Fruit fly (Drosophila melanogaster) whole organism, embryonic: ENCODE measurements around the gene CG12728.
A peak's percentile ranks its signal among the peaks of the same experiment; 100 is the strongest.

ENCODE experiments used
- Atf-2 ChIP-seq: fragments of 200-800 bp; sonication (Bioruptor generic); optimal IDR thresholded peaks from 2 replicates; lab custom pipeline; 2016; ENCODE audit warnings: missing biosample characterization, missing genetic modification characterization
- CG10321 ChIP-seq: fragments of 200-800 bp; sonication (Bioruptor generic); IDR thresholded peaks from 2 replicates; pipeline ENCODE4 v1.3.6; 2022; ENCODE audit warnings: missing biosample characterization, missing genetic modification characterization
- CG10979 ChIP-seq: fragments of 200-800 bp; sonication (Bioruptor generic); optimal IDR thresholded peaks from 2 replicates; lab custom pipeline; 2018; ENCODE audit warnings: missing biosample characterization, mild to moderate bottlenecking, missing genetic modification characterization, moderate library complexity
- CG12104 ChIP-seq: fragments of 200-800 bp; sonication (Bioruptor generic); optimal IDR thresholded peaks from 3 replicates; lab custom pipeline; 2016; ENCODE audit warnings: missing biosample characterization, missing genetic modification characterization
- CG12299 ChIP-seq: fragments of 200-800 bp; sonication (Bioruptor generic); optimal IDR thresholded peaks from 2 replicates; lab custom pipeline; 2018; ENCODE audit warnings: missing biosample characterization, mild to moderate bottlenecking, missing genetic modification characterization
- CG14014 ChIP-seq: fragments of 200-800 bp; sonication (Bioruptor generic); IDR thresholded peaks from 2 replicates; pipeline ENCODE4 v1.3.6; 2022; ENCODE audit warnings: missing biosample characterization, missing genetic modification characterization
- CG14860 ChIP-seq: fragments of 200-800 bp; sonication (Bioruptor generic); IDR thresholded peaks from 3 replicates; pipeline ENCODE4 v1.3.6; 2022; ENCODE audit warnings: missing biosample characterization, missing genetic modification characterization; ENCODE audit not compliant: partially characterized antibody
- CG15269 ChIP-seq: fragments of 200-800 bp; sonication (Bioruptor generic); optimal IDR thresholded peaks from 2 replicates; lab custom pipeline; 2018; ENCODE audit warnings: missing biosample characterization, mild to moderate bottlenecking, missing genetic modification characterization, moderate library complexity
- CG15479 ChIP-seq: fragments of 200-800 bp; sonication (Bioruptor generic); optimal IDR thresholded peaks from 3 replicates; lab custom pipeline; 2019; ENCODE audit warnings: missing biosample characterization, mild to moderate bottlenecking, missing genetic modification characterization, moderate library complexity
- CG17186 ChIP-seq: fragments of 200-800 bp; sonication (Bioruptor generic); optimal IDR thresholded peaks from 3 replicates; lab custom pipeline; 2017; ENCODE audit warnings: missing biosample characterization, missing genetic modification reagents, missing genetic modification characterization
- CG17385 ChIP-seq: fragments of 200-800 bp; sonication (Bioruptor generic); optimal IDR thresholded peaks from 3 replicates; lab custom pipeline; 2018; ENCODE audit warnings: missing biosample characterization, mild to moderate bottlenecking, missing genetic modification characterization
- CG17829 ChIP-seq: fragments of 200-800 bp; optimal IDR thresholded peaks from 2 replicates; lab custom pipeline; 2019; ENCODE audit warnings: missing biosample characterization, mild to moderate bottlenecking, missing genetic modification characterization, moderate library complexity
- CG1832 ChIP-seq: fragments of 200-800 bp; sonication (Bioruptor generic); optimal IDR thresholded peaks from 2 replicates; lab custom pipeline; 2017; ENCODE audit warnings: missing biosample characterization, mild to moderate bottlenecking, missing genetic modification characterization, inconsistent platforms
- CG3407 ChIP-seq: fragments of 200-800 bp; sonication (Bioruptor generic); optimal IDR thresholded peaks from 2 replicates; lab custom pipeline; 2018; ENCODE audit warnings: missing biosample characterization, mild to moderate bottlenecking, missing genetic modification characterization
- CG34422 ChIP-seq: fragments of 200-800 bp; sonication (Bioruptor generic); IDR thresholded peaks from 3 replicates; pipeline ENCODE4 v1.3.6; 2022; ENCODE audit warnings: missing biosample characterization, missing genetic modification characterization
- CG4360 ChIP-seq: fragments of 200-800 bp; sonication (Bioruptor generic); IDR thresholded peaks from 2 replicates; pipeline ENCODE4 v1.3.6; 2022; ENCODE audit warnings: missing biosample characterization, missing genetic modification characterization
- CHES-1-like ChIP-seq: fragments of 200-800 bp; sonication (Bioruptor generic); optimal IDR thresholded peaks from 2 replicates; lab custom pipeline; 2016; ENCODE audit warnings: missing biosample characterization, missing genetic modification characterization
- D19A ChIP-seq: fragments of 200-800 bp; optimal IDR thresholded peaks from 3 replicates; lab custom pipeline; 2019; ENCODE audit warnings: missing biosample characterization, mild to moderate bottlenecking, missing genetic modification characterization, moderate library complexity
- E2f2 ChIP-seq: fragments of 200-800 bp; sonication (Bioruptor generic); IDR thresholded peaks from 2 replicates; pipeline ENCODE4 v1.3.6; 2022; ENCODE audit warnings: missing biosample characterization, missing genetic modification characterization
- Hr39 ChIP-seq: fragments of >200 bp; optimal IDR thresholded peaks from 2 replicates; lab custom pipeline; 2017
- Hr78 ChIP-seq, 2 experiments: fragments of 200-800 bp in 1 of 2; fragments of >200 bp in 1 of 2; sonication (Bioruptor generic) in 1 of 2; optimal IDR thresholded peaks; 2 replicates each; lab custom pipeline; 2017 to 2019; ENCODE audit warnings: missing biosample characterization in 2 of 2, missing genetic modification characterization in 2 of 2, mild to moderate bottlenecking in 1 of 2, moderate library complexity in 1 of 2
- Kr ChIP-seq: fragments of 200-800 bp; sonication (Bioruptor generic); optimal IDR thresholded peaks from 2 replicates; lab custom pipeline; 2017; ENCODE audit warnings: missing biosample characterization, mild to moderate bottlenecking, missing genetic modification characterization
- Med ChIP-seq: fragments of 200-800 bp; sonication (Bioruptor generic); peaks from one replicate; lab custom pipeline; 2016; ENCODE audit warnings: missing biosample characterization, missing genetic modification characterization, mild to moderate bottlenecking, inconsistent platforms, moderate library complexity
- NC2β ChIP-seq: fragments of 200-800 bp; sonication (Bioruptor generic); optimal IDR thresholded peaks from 2 replicates; lab custom pipeline; 2016; ENCODE audit warnings: missing biosample characterization, missing genetic modification characterization
- Pdp1 ChIP-seq, 2 experiments: fragments of 200-800 bp; sonication (Bioruptor generic); optimal IDR thresholded peaks; 3 replicates each; lab custom pipeline; 2016; ENCODE audit warnings: missing biosample characterization in 2 of 2, missing genetic modification characterization in 2 of 2, mild to moderate bottlenecking in 1 of 2, moderate library complexity in 1 of 2
- Ssrp ChIP-seq: fragments of 200-800 bp; sonication (Bioruptor generic); optimal IDR thresholded peaks from 2 replicates; lab custom pipeline; 2018; ENCODE audit warnings: missing biosample characterization, mild to moderate bottlenecking, missing genetic modification characterization, moderate library complexity
- Trl ChIP-seq, 3 experiments: fragments of >200 bp in 2 of 3; fragments of 200-800 bp in 1 of 3; sonication (Bioruptor generic) in 1 of 3; optimal IDR thresholded peaks; 2 replicates in 1 of 3; 3 replicates in 2 of 3; lab custom pipeline; 2016 to 2017; ENCODE audit warnings: missing biosample characterization in 1 of 3, missing genetic modification characterization in 1 of 3
- Vsx1 ChIP-seq: fragments of 200-800 bp; sonication (Bioruptor generic); optimal IDR thresholded peaks from 2 replicates; lab custom pipeline; 2017; ENCODE audit warnings: missing biosample characterization, mild to moderate bottlenecking, missing genetic modification characterization, missing genetic modification reagents
- ab ChIP-seq: fragments of 200-800 bp; sonication (Bioruptor generic); optimal IDR thresholded peaks from 2 replicates; lab custom pipeline; 2016; ENCODE audit warnings: missing biosample characterization, missing genetic modification characterization
- abd-A ChIP-seq: fragments of 200-800 bp; sonication (Bioruptor generic); optimal IDR thresholded peaks from 3 replicates; lab custom pipeline; 2019; ENCODE audit warnings: missing biosample characterization, mild to moderate bottlenecking, missing genetic modification characterization, moderate library complexity
- chinmo ChIP-seq: fragments of 200-800 bp; sonication (Bioruptor generic); IDR thresholded peaks from 4 replicates; pipeline ENCODE4 v1.3.6; 2022; ENCODE audit warnings: missing biosample characterization, missing genetic modification characterization; ENCODE audit not compliant: partially characterized antibody
- ci ChIP-seq: fragments of 200-800 bp; sonication (Bioruptor generic); IDR thresholded peaks from 3 replicates; pipeline ENCODE4 v1.3.6; 2022; ENCODE audit warnings: missing biosample characterization, missing genetic modification characterization
- corto ChIP-seq: fragments of 200-800 bp; sonication (Bioruptor generic); optimal IDR thresholded peaks from 2 replicates; lab custom pipeline; 2016; ENCODE audit warnings: missing biosample characterization, mild to moderate bottlenecking, missing genetic modification characterization, moderate library complexity
- crol ChIP-seq: fragments of 200-800 bp; sonication (Bioruptor generic); IDR thresholded peaks from 2 replicates; pipeline ENCODE4 v1.3.6; 2022; ENCODE audit warnings: missing biosample characterization, missing genetic modification characterization
- ewg ChIP-seq: fragments of 200-800 bp; sonication (Bioruptor generic); optimal IDR thresholded peaks from 3 replicates; lab custom pipeline; 2017; ENCODE audit warnings: mild to moderate bottlenecking, missing biosample characterization, missing genetic modification reagents, missing genetic modification characterization
- gcm ChIP-seq: fragments of 200-800 bp; sonication (Bioruptor generic); optimal IDR thresholded peaks from 2 replicates; lab custom pipeline; 2019; ENCODE audit warnings: missing biosample characterization, mild to moderate bottlenecking, missing genetic modification characterization, moderate library complexity
- kni ChIP-seq: fragments of 200-800 bp; sonication (Bioruptor generic); optimal IDR thresholded peaks from 3 replicates; lab custom pipeline; 2017; ENCODE audit warnings: mild to moderate bottlenecking, missing biosample characterization, missing genetic modification reagents, missing genetic modification characterization
- lbe ChIP-seq: fragments of 200-800 bp; sonication (Bioruptor generic); optimal IDR thresholded peaks from 2 replicates; lab custom pipeline; 2016; ENCODE audit warnings: missing biosample characterization, mild to moderate bottlenecking, missing genetic modification characterization
- pb ChIP-seq: fragments of 200-800 bp; sonication (Bioruptor generic); optimal IDR thresholded peaks from 3 replicates; lab custom pipeline; 2016; ENCODE audit warnings: missing biosample characterization, missing genetic modification characterization
- pros ChIP-seq: fragments of 200-800 bp; sonication (Bioruptor generic); optimal IDR thresholded peaks from 3 replicates; lab custom pipeline; 2019; ENCODE audit warnings: missing biosample characterization, mild to moderate bottlenecking, missing genetic modification characterization, moderate library complexity
- rib ChIP-seq: fragments of 200-800 bp; sonication (Bioruptor generic); IDR thresholded peaks from 2 replicates; pipeline ENCODE4 v1.3.6; 2022; ENCODE audit warnings: missing biosample characterization, missing genetic modification characterization
- sd ChIP-seq: fragments of 200-800 bp; sonication (Bioruptor generic); optimal IDR thresholded peaks from 3 replicates; lab custom pipeline; 2018; ENCODE audit warnings: missing biosample characterization, mild to moderate bottlenecking, missing genetic modification characterization, moderate library complexity
- sens ChIP-seq: fragments of 200-800 bp; sonication (Bioruptor generic); peaks from one replicate; lab custom pipeline; 2016; ENCODE audit warnings: missing biosample characterization, missing genetic modification characterization
- sob ChIP-seq: fragments of 200-800 bp; sonication (Bioruptor generic); IDR thresholded peaks from 2 replicates; pipeline ENCODE4 v1.3.6; 2022; ENCODE audit warnings: missing biosample characterization, missing genetic modification characterization
- sqz ChIP-seq: fragments of 200-800 bp; sonication (Bioruptor generic); optimal IDR thresholded peaks from 3 replicates; lab custom pipeline; 2018; ENCODE audit warnings: missing biosample characterization, mild to moderate bottlenecking, missing genetic modification characterization
- tup ChIP-seq: fragments of 200-800 bp; sonication (Bioruptor generic); optimal IDR thresholded peaks from 2 replicates; lab custom pipeline; 2016; ENCODE audit warnings: missing biosample characterization, mild to moderate bottlenecking, missing genetic modification characterization, moderate library complexity
- yki ChIP-seq: fragments of >200 bp; optimal IDR thresholded peaks from 3 replicates; lab custom pipeline; 2018
- zen ChIP-seq: fragments of 200-800 bp; sonication (Bioruptor generic); optimal IDR thresholded peaks from 3 replicates; lab custom pipeline; 2018; ENCODE audit warnings: missing biosample characterization, mild to moderate bottlenecking, missing genetic modification characterization, moderate library complexity

Gene CG12728

dm6 chrX:5904377-5905085, 37.9 kb upstream of the CG12728 start:
- TF ChIP-seq yki (peak; percentile 11), CG17829 (tag; lab: Kevin White, UChicago) (no peak), CG17186 (no peak), CG10321 (GFP tag; lab: Robert Waterston, UW) (peak; percentile 70), crol (GFP tag; lab: Robert Waterston, UW) (peak; percentile 51; the same call in 1 of the 2 replicates), Atf-2 (GFP tag; lab: Kevin White, UChicago) (no peak), chinmo (GFP tag; lab: Robert Waterston, UW) (0 out of 4 replicates have a peak, but pooled peaks have one; percentile 60), Hr39 (lab: Kevin White, UChicago) (peak; percentile 96), E2f2 (GFP tag; lab: Robert Waterston, UW) (0 out of 2 replicates have a peak, but pooled peaks have one; percentile 21), CG15479 (peak; percentile 17), lbe (GFP tag; lab: Kevin White, UChicago) (peak; percentile 24), sens (GFP tag; lab: Kevin White, UChicago) (peak; percentile 77), pros (GFP tag; lab: Kevin White, UChicago) (peak; percentile 43), D19A (tag; lab: Kevin White, UChicago) (no peak), sqz (peak; percentile 11), ewg (GFP tag; lab: Kevin White, UChicago) (peak; percentile 57), CG1832 (GFP tag; lab: Kevin White, UChicago) (peak; percentile 70), Trl (optimal IDR thresholded peaks at IDR 0.05; lab: Kevin White, UChicago) (peak; percentile 65 to 82), Trl (GFP tag; optimal IDR thresholded peaks at IDR 0.05; lab: Kevin White, UChicago) (no peak), pb (no peak), Med (GFP tag; lab: Kevin White, UChicago) (peak; percentile 53), sd (peak; percentile 64), CG10979 (tag; lab: Kevin White, UChicago) (peak; percentile 12), ci (GFP tag; lab: Robert Waterston, UW) (0 out of 3 replicates have a peak, but pooled peaks have one; percentile 43), CG12299 (tag; lab: Kevin White, UChicago) (no peak), Kr (peak; percentile 56), sob (GFP tag; lab: Robert Waterston, UW) (peak; percentile 27; the same call in 1 of the 2 replicates), CG15269 (tag; lab: Kevin White, UChicago) (peak; percentile 17), ab (GFP tag; lab: Kevin White, UChicago) (no peak), CG4360 (peak; percentile 50), CG17385 (GFP tag; lab: Kevin White, UChicago) (peak; percentile 72), kni (GFP tag; lab: Kevin White, UChicago) (peak; percentile 75), tup (no peak), gcm (GFP tag; lab: Kevin White, UChicago) (peak; percentile 57), rib (GFP tag; lab: Robert Waterston, UW) (0 out of 2 replicates have a peak, but pooled peaks have one; percentile 40), CG3407 (no peak), CHES-1-like (GFP tag; lab: Kevin White, UChicago) (peak; percentile 0), CG12104 (no peak), corto (GFP tag; lab: Kevin White, UChicago) (peak; percentile 63), CG14860 (GFP tag; lab: Robert Waterston, UW) (no peak), Vsx1 (GFP tag; lab: Kevin White, UChicago) (peak; percentile 68), CG34422 (GFP tag; lab: Robert Waterston, UW) (peak; percentile 71; the same call in 1 of the 3 replicates), Pdp1 (GFP tag; optimal IDR thresholded peaks at IDR 0.05; lab: Kevin White, UChicago) (peak in 1 of 2 experiments; percentile 26), Hr78 (GFP tag; optimal IDR thresholded peaks at IDR 0.05; lab: Kevin White, UChicago) (peak in 1 of 2 experiments; percentile 15), NC2β (GFP tag; lab: Kevin White, UChicago) (no peak), Ssrp (tag; lab: Kevin White, UChicago) (no peak), CG14014 (GFP tag; lab: Robert Waterston, UW) (no peak), zen (tag; lab: Kevin White, UChicago) (peak; percentile 2), abd-A (tag; lab: Kevin White, UChicago) (peak; percentile 88)
